Fruit fly (Drosophila melanogaster) whole organism, embryonic: ENCODE data around the gene Sbds.

ENCODE experiments used
- BEAF-32 ChIP-seq: fragments of 200-800 bp; sonication (Bioruptor generic); optimal IDR thresholded peaks from 3 replicates; lab custom pipeline; 2017; ENCODE audit warnings: missing biosample characterization, missing genetic modification characterization, mild to moderate bottlenecking, moderate library complexity, missing genetic modification reagents
- CG12659 ChIP-seq: fragments of 200-800 bp; sonication (Bioruptor generic); optimal IDR thresholded peaks from 3 replicates; lab custom pipeline; 2017; ENCODE audit warnings: mild to moderate bottlenecking, missing biosample characterization, missing genetic modification reagents, missing genetic modification characterization
- CG15479 ChIP-seq: fragments of 200-800 bp; sonication (Bioruptor generic); optimal IDR thresholded peaks from 3 replicates; lab custom pipeline; 2019; ENCODE audit warnings: missing biosample characterization, mild to moderate bottlenecking, missing genetic modification characterization, moderate library complexity
- CG16779 ChIP-seq: fragments of 200-800 bp; sonication (Bioruptor generic); IDR thresholded peaks from 2 replicates; pipeline ENCODE4 v1.3.6; 2022; ENCODE audit warnings: missing biosample characterization, missing genetic modification characterization
- CG16813 ChIP-seq: fragments of 200-800 bp; sonication (Bioruptor generic); IDR thresholded peaks from 3 replicates; pipeline ENCODE4 v1.3.6; 2022; ENCODE audit warnings: missing biosample characterization, missing genetic modification characterization; ENCODE audit not compliant: partially characterized antibody
- CG17802 ChIP-seq: fragments of 200-800 bp; sonication (Bioruptor generic); optimal IDR thresholded peaks from 2 replicates; lab custom pipeline; 2018; ENCODE audit warnings: missing biosample characterization, mild to moderate bottlenecking, missing genetic modification characterization, moderate library complexity
- CG17829 ChIP-seq: fragments of 200-800 bp; optimal IDR thresholded peaks from 2 replicates; lab custom pipeline; 2019; ENCODE audit warnings: missing biosample characterization, mild to moderate bottlenecking, missing genetic modification characterization, moderate library complexity
- CG2875 ChIP-seq: fragments of 200-800 bp; sonication (Bioruptor generic); optimal IDR thresholded peaks from 2 replicates; lab custom pipeline; 2017; ENCODE audit warnings: missing biosample characterization, mild to moderate bottlenecking, missing genetic modification characterization, missing genetic modification reagents
- CG3163 ChIP-seq: fragments of 200-800 bp; sonication (Bioruptor generic); optimal IDR thresholded peaks from 3 replicates; lab custom pipeline; 2016; ENCODE audit warnings: missing biosample characterization, missing genetic modification characterization
- CG6683 ChIP-seq: fragments of 200-800 bp; sonication (Bioruptor generic); optimal IDR thresholded peaks from 2 replicates; lab custom pipeline; 2017; ENCODE audit warnings: missing biosample characterization, mild to moderate bottlenecking, missing genetic modification characterization, missing genetic modification reagents
- CG7372 ChIP-seq: fragments of 200-800 bp; sonication (Bioruptor generic); IDR thresholded peaks from 2 replicates; pipeline ENCODE4 v1.3.6; 2022; ENCODE audit warnings: missing biosample characterization, missing genetic modification characterization
- D ChIP-seq, 2 experiments: fragments of 200-800 bp in 1 of 2; fragments of >200 bp in 1 of 2; sonication (Bioruptor generic) in 1 of 2; optimal IDR thresholded peaks; 2 replicates in 1 of 2; 3 replicates in 1 of 2; lab custom pipeline; 2017; ENCODE audit warnings: mild to moderate bottlenecking in 1 of 2, missing biosample characterization in 1 of 2, missing genetic modification characterization in 1 of 2, missing genetic modification reagents in 1 of 2
- Drgx ChIP-seq: fragments of 200-800 bp; sonication (Bioruptor generic); IDR thresholded peaks from 2 replicates; pipeline ENCODE4 v1.3.6; 2022; ENCODE audit warnings: missing biosample characterization, missing genetic modification characterization
- Ets65A ChIP-seq: fragments of 200-800 bp; sonication (Bioruptor generic); peaks from one replicate; lab custom pipeline; 2016; ENCODE audit warnings: missing biosample characterization, missing genetic modification characterization
- Max ChIP-seq: fragments of 200-800 bp; sonication (Bioruptor generic); optimal IDR thresholded peaks from 2 replicates; lab custom pipeline; 2016; ENCODE audit warnings: missing biosample characterization, mild to moderate bottlenecking, missing genetic modification characterization
- Med ChIP-seq: fragments of 200-800 bp; sonication (Bioruptor generic); peaks from one replicate; lab custom pipeline; 2016; ENCODE audit warnings: missing biosample characterization, missing genetic modification characterization, mild to moderate bottlenecking, inconsistent platforms, moderate library complexity
- PHDP ChIP-seq: fragments of 200-800 bp; sonication (Bioruptor generic); optimal IDR thresholded peaks from 3 replicates; lab custom pipeline; 2018; ENCODE audit warnings: missing biosample characterization, mild to moderate bottlenecking, missing genetic modification characterization, moderate library complexity
- Stat92E ChIP-seq, 3 experiments: fragments of >200 bp in 2 of 3; fragments of 200-800 bp in 1 of 3; sonication (Bioruptor generic) in 1 of 3; optimal IDR thresholded peaks; 2 replicates each; lab custom pipeline; 2017 to 2019; ENCODE audit warnings: missing biosample characterization in 3 of 3, missing genetic modification characterization in 3 of 3, mild to moderate bottlenecking in 1 of 3, moderate library complexity in 1 of 3
- YL-1 ChIP-seq: fragments of 200-800 bp; sonication (Bioruptor generic); optimal IDR thresholded peaks from 3 replicates; lab custom pipeline; 2017; ENCODE audit warnings: missing biosample characterization, mild to moderate bottlenecking, missing genetic modification characterization
- cad ChIP-seq: fragments of >200 bp; optimal IDR thresholded peaks from 2 replicates; lab custom pipeline; 2017; ENCODE audit warnings: missing biosample characterization, missing genetic modification characterization
- grau ChIP-seq: fragments of 200-800 bp; optimal IDR thresholded peaks from 3 replicates; lab custom pipeline; 2019; ENCODE audit warnings: missing biosample characterization, mild to moderate bottlenecking, missing genetic modification characterization, moderate library complexity
- grn ChIP-seq: fragments of 200-800 bp; sonication (Bioruptor generic); optimal IDR thresholded peaks from 3 replicates; lab custom pipeline; 2017; ENCODE audit warnings: missing biosample characterization, missing genetic modification characterization
- hth ChIP-seq: fragments of >200 bp; optimal IDR thresholded peaks from 2 replicates; lab custom pipeline; 2017; ENCODE audit warnings: inconsistent platforms
- nmo ChIP-seq: fragments of 200-800 bp; sonication (Bioruptor generic); optimal IDR thresholded peaks from 2 replicates; lab custom pipeline; 2018; ENCODE audit warnings: missing biosample characterization, mild to moderate bottlenecking, missing genetic modification characterization, moderate library complexity
- nom ChIP-seq: fragments of 200-800 bp; sonication (Bioruptor generic); optimal IDR thresholded peaks from 2 replicates; lab custom pipeline; 2017; ENCODE audit warnings: missing biosample characterization, missing genetic modification characterization, mild to moderate bottlenecking, moderate library complexity, missing genetic modification reagents
- phol ChIP-seq: fragments of 200-800 bp; sonication (Bioruptor generic); optimal IDR thresholded peaks from 3 replicates; lab custom pipeline; 2018; ENCODE audit warnings: missing biosample characterization, mild to moderate bottlenecking, missing genetic modification characterization, moderate library complexity
- sc ChIP-seq, 3 experiments: fragments of >200 bp in 2 of 3; fragments of 200-800 bp in 1 of 3; sonication (Bioruptor generic) in 1 of 3; optimal IDR thresholded peaks; 2 replicates in 2 of 3; 3 replicates in 1 of 3; lab custom pipeline; 2017; ENCODE audit warnings: mild to moderate bottlenecking in 1 of 3, missing biosample characterization in 1 of 3, missing genetic modification characterization in 1 of 3, missing genetic modification reagents in 1 of 3
- sens ChIP-seq: fragments of 200-800 bp; sonication (Bioruptor generic); peaks from one replicate; lab custom pipeline; 2016; ENCODE audit warnings: missing biosample characterization, missing genetic modification characterization
- tll ChIP-seq, 2 experiments: fragments of 200-800 bp in 1 of 2; fragments of >200 bp in 1 of 2; sonication (Bioruptor generic) in 1 of 2; optimal IDR thresholded peaks; 2 replicates each; lab custom pipeline; 2017 to 2019; ENCODE audit warnings: missing biosample characterization in 2 of 2, missing genetic modification characterization in 2 of 2, mild to moderate bottlenecking in 1 of 2, moderate library complexity in 1 of 2
- usp ChIP-seq: fragments of >200 bp; optimal IDR thresholded peaks from 2 replicates; lab custom pipeline; 2017; ENCODE audit warnings: missing biosample characterization, missing genetic modification characterization
- vvl ChIP-seq: fragments of 200-800 bp; sonication (Bioruptor generic); IDR thresholded peaks from 2 replicates; pipeline ENCODE4 v1.3.6; 2022; ENCODE audit warnings: missing biosample characterization, missing genetic modification characterization
- zen ChIP-seq: fragments of 200-800 bp; sonication (Bioruptor generic); optimal IDR thresholded peaks from 3 replicates; lab custom pipeline; 2018; ENCODE audit warnings: missing biosample characterization, mild to moderate bottlenecking, missing genetic modification characterization, moderate library complexity
- zfh2 ChIP-seq: fragments of 200-800 bp; sonication (Bioruptor generic); optimal IDR thresholded peaks from 2 replicates; lab custom pipeline; 2016; ENCODE audit warnings: missing biosample characterization, missing genetic modification characterization

Sbds gene

DNA sequence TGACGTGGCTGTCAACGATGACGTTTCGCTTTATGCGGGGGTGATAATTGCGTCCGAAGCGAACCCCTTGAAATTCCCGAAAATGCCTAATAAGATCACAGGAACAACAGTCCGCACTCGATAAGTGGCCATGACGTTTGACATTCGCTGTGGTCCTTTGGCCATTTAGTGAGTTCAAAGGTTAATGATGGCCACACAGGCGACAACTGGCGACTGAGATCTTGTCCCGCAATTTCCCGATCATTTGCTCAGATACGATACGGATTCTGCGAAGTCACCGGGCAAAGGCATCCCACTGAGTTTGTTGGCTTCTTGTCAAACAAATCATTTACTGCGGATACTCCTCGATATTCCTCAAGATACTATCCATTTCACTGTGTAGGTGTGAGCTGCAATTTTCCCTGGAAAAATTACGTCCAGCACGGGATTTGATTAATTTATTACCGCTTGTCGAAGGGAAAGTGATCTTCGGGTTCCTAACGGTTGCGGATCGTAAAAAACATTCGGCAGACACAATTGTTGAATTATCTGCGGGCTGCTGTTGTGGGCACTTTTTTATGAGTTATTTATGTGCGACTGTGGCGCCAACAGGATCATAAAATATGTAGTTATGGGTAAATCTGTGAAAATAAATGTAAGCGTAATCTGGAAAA lies 11.9 kb downstream of the Sbds start (continued):
- TF ChIP-seq CG16813 (GFP tag; lab: Robert Waterston, UW) (no peak), nom (GFP tag; lab: Kevin White, UChicago) (no peak), usp (no peak), D (optimal IDR thresholded peaks at IDR 0.05; lab: Kevin White, UChicago) (peak; percentile 17), D (GFP tag; optimal IDR thresholded peaks at IDR 0.05; lab: Kevin White, UChicago) (no peak)

DNA sequence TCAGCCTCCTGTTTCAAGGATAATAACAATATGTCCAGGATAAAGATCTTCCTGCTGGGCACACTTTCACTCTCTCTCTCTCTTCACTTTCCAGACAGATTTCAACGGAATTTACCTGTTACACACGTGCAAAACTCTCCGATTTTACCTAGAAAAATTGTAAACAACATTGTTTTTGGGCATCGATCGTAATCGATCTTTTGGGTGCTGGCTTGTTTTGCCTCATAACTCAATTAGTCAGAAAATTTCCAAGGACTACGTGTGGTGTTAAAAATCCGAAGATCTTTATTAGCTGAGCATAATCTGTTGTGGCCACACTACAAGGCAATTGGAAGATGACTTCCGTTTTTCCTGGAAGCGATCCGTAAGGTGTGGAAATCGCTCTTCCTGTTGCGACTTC lies 14.4 kb downstream of the Sbds start:
- TF ChIP-seq CG15479 (peak; percentile 71), grau (no peak), D (optimal IDR thresholded peaks at IDR 0.05; lab: Kevin White, UChicago) (peak; percentile 41), D (GFP tag; optimal IDR thresholded peaks at IDR 0.05; lab: Kevin White, UChicago) (no peak), zen (tag; lab: Kevin White, UChicago) (peak; percentile 93), Stat92E (GFP tag; optimal IDR thresholded peaks at IDR 0.05; lab: Kevin White, UChicago) (peak in 1 of 3 experiments; percentile 67), grn (peak; percentile 41), cad (peak; percentile 66), PHDP (tag; lab: Kevin White, UChicago) (no peak), tll (GFP tag; optimal IDR thresholded peaks at IDR 0.05; lab: Kevin White, UChicago) (peak in 1 of 2 experiments; percentile 96)
- TF ChIP-seq, all 482 proteins: peak for 7

DNA sequence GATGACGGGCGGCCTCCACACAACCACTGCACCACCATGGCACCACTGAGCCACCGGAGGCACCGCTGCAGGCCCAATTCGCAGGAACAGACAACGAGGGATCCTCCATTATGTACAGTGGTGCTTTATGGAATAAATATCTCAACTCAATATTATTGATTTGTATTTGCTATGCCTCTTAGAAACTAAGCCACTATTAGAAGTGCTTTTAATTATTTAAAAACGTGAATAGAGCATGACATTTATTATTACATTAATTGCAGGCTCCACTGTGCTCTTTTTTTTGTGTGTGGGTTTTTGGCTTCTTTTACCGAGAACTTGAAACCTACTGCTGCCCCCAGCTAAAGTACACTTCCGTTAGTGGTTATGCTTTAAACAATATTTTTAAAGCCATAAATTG lies 18.5 kb downstream of the Sbds start:
- TF ChIP-seq Drgx (peak; percentile 30; the same call in 1 of the 2 replicates), CG12659 (GFP tag; lab: Kevin White, UChicago) (no peak), sens (GFP tag; lab: Kevin White, UChicago) (peak; percentile 20), BEAF-32 (no peak), hth (lab: Kevin White, UChicago) (no peak), Med (GFP tag; lab: Kevin White, UChicago) (peak; percentile 30), nmo (no peak)

DNA sequence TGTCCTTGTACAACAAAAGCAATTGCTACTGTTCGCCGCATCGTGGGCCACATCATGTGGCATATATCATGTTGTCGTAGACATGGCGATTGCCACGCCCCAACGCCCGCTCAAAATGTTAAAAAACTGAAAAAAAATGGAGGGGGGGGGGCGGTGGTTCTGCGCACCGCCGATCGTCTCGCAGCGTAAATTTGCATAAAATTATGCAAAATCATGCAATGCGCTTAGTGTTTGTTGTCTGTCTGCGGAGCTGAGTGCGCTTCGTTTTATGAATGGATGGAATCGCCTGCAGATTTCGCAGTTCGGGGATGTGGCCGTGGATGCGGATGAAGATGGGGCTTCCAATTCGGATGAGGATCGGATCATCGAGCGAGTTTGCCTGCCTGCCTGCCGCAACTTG lies 19.1 kb downstream of the Sbds start:
- no peak for TF ChIP-seq Max (GFP tag; lab: Kevin White, UChicago)
- TF ChIP-seq CG17829 (tag; lab: Kevin White, UChicago), result no peak
- no peak for TF ChIP-seq phol
- TF ChIP-seq vvl, result peak; percentile 79
- TF ChIP-seq CG6683, result no peak
- no peak for TF ChIP-seq YL-1
- TF ChIP-seq usp, result no peak
- no peak for TF ChIP-seq zfh2 (GFP tag; lab: Kevin White, UChicago)
- no peak for TF ChIP-seq CG16779
- no peak for TF ChIP-seq CG3163 (GFP tag; lab: Kevin White, UChicago)
- no peak for TF ChIP-seq CG17802 (tag; lab: Kevin White, UChicago)
- peak; percentile 57 for TF ChIP-seq Ets65A (GFP tag; lab: Kevin White, UChicago)
- no peak for TF ChIP-seq CG7372 (GFP tag; lab: Robert Waterston, UW)
- no peak for TF ChIP-seq sc (optimal IDR thresholded peaks at IDR 0.05; lab: Kevin White, UChicago)
- TF ChIP-seq sc (GFP tag; optimal IDR thresholded peaks at IDR 0.05; lab: Kevin White, UChicago), result no peak
- TF ChIP-seq CG2875 (GFP tag; lab: Kevin White, UChicago), result no peak
- no peak for TF ChIP-seq Drgx
- TF ChIP-seq, all 482 proteins: peak for 2
